Fruit fly (Drosophila melanogaster) whole organism, embryonic: Measurements from ENCODE around the gene Pop5.
A peak's percentile ranks its signal among the peaks of the same experiment; 100 is the strongest.

Experiments
- Asciz ChIP-seq: fragments of 200-800 bp; sonication (Bioruptor generic); optimal IDR thresholded peaks from 2 replicates; lab custom pipeline; 2017; ENCODE audit warnings: missing biosample characterization, mild to moderate bottlenecking, missing genetic modification characterization, missing genetic modification reagents
- Atf6 ChIP-seq: fragments of 200-800 bp; sonication (Bioruptor generic); IDR thresholded peaks from 2 replicates; pipeline ENCODE4 v1.3.6; 2022; ENCODE audit warnings: missing biosample characterization, missing genetic modification characterization
- Bdp1 ChIP-seq: fragments of 200-800 bp; sonication (Bioruptor generic); optimal IDR thresholded peaks from 3 replicates; lab custom pipeline; 2016; ENCODE audit warnings: missing biosample characterization, missing genetic modification characterization
- Blimp-1 ChIP-seq: fragments of 200-800 bp; sonication (Bioruptor generic); optimal IDR thresholded peaks from 3 replicates; lab custom pipeline; 2018; ENCODE audit warnings: missing biosample characterization, missing genetic modification characterization, mild to moderate bottlenecking, moderate library complexity, missing genetic modification reagents
- CG10431 ChIP-seq: fragments of 200-800 bp; sonication (Bioruptor generic); optimal IDR thresholded peaks from 3 replicates; lab custom pipeline; 2018; ENCODE audit warnings: missing biosample characterization, mild to moderate bottlenecking, missing genetic modification characterization
- CG10565 ChIP-seq: fragments of 200-800 bp; sonication (Bioruptor generic); optimal IDR thresholded peaks from 3 replicates; lab custom pipeline; 2016; ENCODE audit warnings: missing biosample characterization, mild to moderate bottlenecking, missing genetic modification characterization
- CG12071 ChIP-seq: fragments of 200-800 bp; sonication (Bioruptor generic); optimal IDR thresholded peaks from 3 replicates; lab custom pipeline; 2018; ENCODE audit warnings: missing biosample characterization, mild to moderate bottlenecking, missing genetic modification characterization
- CG12236 ChIP-seq: fragments of 200-800 bp; sonication (Bioruptor generic); optimal IDR thresholded peaks from 2 replicates; lab custom pipeline; 2016; ENCODE audit warnings: missing biosample characterization, missing genetic modification characterization
- CG12299 ChIP-seq: fragments of 200-800 bp; sonication (Bioruptor generic); optimal IDR thresholded peaks from 2 replicates; lab custom pipeline; 2018; ENCODE audit warnings: missing biosample characterization, mild to moderate bottlenecking, missing genetic modification characterization
- CG13287 ChIP-seq: fragments of 200-800 bp; sonication (Bioruptor generic); IDR thresholded peaks from 2 replicates; pipeline ENCODE4 v1.3.6; 2022; ENCODE audit warnings: missing biosample characterization, missing genetic modification characterization; ENCODE audit not compliant: partially characterized antibody
- CG13894 ChIP-seq: fragments of 200-800 bp; sonication (Bioruptor generic); optimal IDR thresholded peaks from 3 replicates; lab custom pipeline; 2018; ENCODE audit warnings: missing biosample characterization, mild to moderate bottlenecking, missing genetic modification characterization, moderate library complexity
- CG14667 ChIP-seq: fragments of 200-800 bp; sonication (Bioruptor generic); IDR thresholded peaks from 2 replicates; pipeline ENCODE4 v1.3.6; 2022; ENCODE audit warnings: missing biosample characterization, missing genetic modification characterization
- CG14710 ChIP-seq: fragments of 200-800 bp; sonication (Bioruptor generic); optimal IDR thresholded peaks from 3 replicates; lab custom pipeline; 2019; ENCODE audit warnings: missing biosample characterization, mild to moderate bottlenecking, missing genetic modification characterization, moderate library complexity
- CG15601 ChIP-seq: fragments of 200-800 bp; sonication (Bioruptor generic); optimal IDR thresholded peaks from 3 replicates; lab custom pipeline; 2019; ENCODE audit warnings: missing biosample characterization, mild to moderate bottlenecking, missing genetic modification characterization, moderate library complexity
- CG16813 ChIP-seq: fragments of 200-800 bp; sonication (Bioruptor generic); IDR thresholded peaks from 3 replicates; pipeline ENCODE4 v1.3.6; 2022; ENCODE audit warnings: missing biosample characterization, missing genetic modification characterization; ENCODE audit not compliant: partially characterized antibody
- CG17361 ChIP-seq: fragments of 200-800 bp; sonication (Bioruptor generic); IDR thresholded peaks from 3 replicates; pipeline ENCODE4 v1.3.6; 2022; ENCODE audit warnings: missing biosample characterization, missing genetic modification characterization
- CG17612 ChIP-seq: fragments of 200-800 bp; sonication (Bioruptor generic); IDR thresholded peaks from 2 replicates; pipeline ENCODE4 v1.3.6; 2022; ENCODE audit warnings: missing biosample characterization, missing genetic modification characterization
- CG18262 ChIP-seq: fragments of 200-800 bp; optimal IDR thresholded peaks from 3 replicates; lab custom pipeline; 2019; ENCODE audit warnings: missing biosample characterization, mild to moderate bottlenecking, missing genetic modification characterization, moderate library complexity
- CG2199 ChIP-seq: fragments of 200-800 bp; sonication (Bioruptor generic); IDR thresholded peaks from 3 replicates; pipeline ENCODE4 v1.3.6; 2022; ENCODE audit warnings: missing biosample characterization, missing genetic modification characterization
- CG2202 ChIP-seq: fragments of 200-800 bp; sonication (Bioruptor generic); optimal IDR thresholded peaks from 2 replicates; lab custom pipeline; 2018; ENCODE audit warnings: missing biosample characterization, mild to moderate bottlenecking, missing genetic modification characterization
- CG33557 ChIP-seq: fragments of 200-800 bp; sonication (Bioruptor generic); optimal IDR thresholded peaks from 2 replicates; lab custom pipeline; 2019; ENCODE audit warnings: missing biosample characterization, mild to moderate bottlenecking, missing genetic modification characterization, moderate library complexity
- CG6254 ChIP-seq: fragments of 200-800 bp; sonication (Bioruptor generic); optimal IDR thresholded peaks from 3 replicates; lab custom pipeline; 2017; ENCODE audit warnings: mild to moderate bottlenecking, missing biosample characterization, missing genetic modification reagents, missing genetic modification characterization
- CG8924 ChIP-seq: fragments of 200-800 bp; optimal IDR thresholded peaks from 3 replicates; lab custom pipeline; 2019; ENCODE audit warnings: missing biosample characterization, mild to moderate bottlenecking, missing genetic modification characterization, moderate library complexity
- CG9727 ChIP-seq: fragments of 200-800 bp; sonication (Bioruptor generic); optimal IDR thresholded peaks from 3 replicates; lab custom pipeline; 2017; ENCODE audit warnings: missing biosample characterization, mild to moderate bottlenecking, missing genetic modification characterization
- CoRest ChIP-seq: fragments of 200-800 bp; sonication (Bioruptor generic); optimal IDR thresholded peaks from 3 replicates; lab custom pipeline; 2018; ENCODE audit warnings: missing biosample characterization, mild to moderate bottlenecking, missing genetic modification characterization, moderate library complexity
- CrebB ChIP-seq: fragments of 200-800 bp; sonication (Bioruptor generic); optimal IDR thresholded peaks from 3 replicates; lab custom pipeline; 2018; ENCODE audit warnings: missing biosample characterization, mild to moderate bottlenecking, missing genetic modification characterization
- Dad ChIP-seq: fragments of 200-800 bp; sonication (Bioruptor generic); optimal IDR thresholded peaks from 3 replicates; lab custom pipeline; 2016; ENCODE audit warnings: missing biosample characterization, missing genetic modification characterization
- Deaf1 ChIP-seq: fragments of 200-800 bp; optimal IDR thresholded peaks from 3 replicates; lab custom pipeline; 2019; ENCODE audit warnings: missing biosample characterization, mild to moderate bottlenecking, missing genetic modification characterization, moderate library complexity
- Eip74EF ChIP-seq, 2 experiments: fragments of 200-800 bp in 1 of 2; fragments of >200 bp in 1 of 2; sonication (Bioruptor generic) in 1 of 2; optimal IDR thresholded peaks; 2 replicates each; lab custom pipeline; 2017 to 2019; ENCODE audit warnings: missing biosample characterization in 2 of 2, missing genetic modification characterization in 2 of 2, mild to moderate bottlenecking in 1 of 2, moderate library complexity in 1 of 2
- HLH4C ChIP-seq: fragments of 200-800 bp; sonication (Bioruptor generic); IDR thresholded peaks from 3 replicates; pipeline ENCODE4 v1.3.6; 2022; ENCODE audit warnings: missing biosample characterization, missing genetic modification characterization; ENCODE audit not compliant: partially characterized antibody
- HLHmδ ChIP-seq: fragments of 200-800 bp; sonication (Bioruptor generic); optimal IDR thresholded peaks from 2 replicates; lab custom pipeline; 2018; ENCODE audit warnings: missing biosample characterization, mild to moderate bottlenecking, missing genetic modification characterization, moderate library complexity
- Hmx ChIP-seq: fragments of 200-800 bp; sonication (Bioruptor generic); optimal IDR thresholded peaks from 2 replicates; lab custom pipeline; 2016; ENCODE audit warnings: missing biosample characterization, missing genetic modification characterization
- Mrtf ChIP-seq: fragments of 200-800 bp; sonication (Bioruptor generic); IDR thresholded peaks from 3 replicates; pipeline ENCODE4 v1.3.6; 2022; ENCODE audit warnings: missing biosample characterization, missing genetic modification characterization
- Spps ChIP-seq: fragments of 200-800 bp; sonication (Bioruptor generic); optimal IDR thresholded peaks from 2 replicates; lab custom pipeline; 2018; ENCODE audit warnings: missing biosample characterization, mild to moderate bottlenecking, missing genetic modification characterization
- abd-A ChIP-seq: fragments of 200-800 bp; sonication (Bioruptor generic); optimal IDR thresholded peaks from 3 replicates; lab custom pipeline; 2019; ENCODE audit warnings: missing biosample characterization, mild to moderate bottlenecking, missing genetic modification characterization, moderate library complexity
- aop ChIP-seq: fragments of 200-800 bp; sonication (Bioruptor generic); IDR thresholded peaks from 2 replicates; pipeline ENCODE4 v1.3.6; 2022; ENCODE audit warnings: missing biosample characterization, missing genetic modification characterization
- emc ChIP-seq: fragments of 200-800 bp; sonication (Bioruptor generic); optimal IDR thresholded peaks from 2 replicates; lab custom pipeline; 2016; ENCODE audit warnings: missing biosample characterization, missing genetic modification characterization
- fd64A ChIP-seq: fragments of 200-800 bp; sonication (Bioruptor generic); optimal IDR thresholded peaks from 3 replicates; lab custom pipeline; 2018; ENCODE audit warnings: missing biosample characterization, mild to moderate bottlenecking, missing genetic modification characterization
- gcm ChIP-seq: fragments of 200-800 bp; sonication (Bioruptor generic); optimal IDR thresholded peaks from 2 replicates; lab custom pipeline; 2019; ENCODE audit warnings: missing biosample characterization, mild to moderate bottlenecking, missing genetic modification characterization, moderate library complexity
- hb ChIP-seq: fragments of 200-800 bp; sonication (Bioruptor generic); IDR thresholded peaks from 3 replicates; pipeline ENCODE4 v1.3.6; 2022; ENCODE audit warnings: missing biosample characterization, missing genetic modification characterization; ENCODE audit not compliant: partially characterized antibody
- luna ChIP-seq: fragments of 200-800 bp; sonication (Bioruptor generic); optimal IDR thresholded peaks from 2 replicates; lab custom pipeline; 2016; ENCODE audit warnings: missing biosample characterization, missing genetic modification characterization
- nmo ChIP-seq: fragments of 200-800 bp; sonication (Bioruptor generic); optimal IDR thresholded peaks from 2 replicates; lab custom pipeline; 2018; ENCODE audit warnings: missing biosample characterization, mild to moderate bottlenecking, missing genetic modification characterization, moderate library complexity
- sc ChIP-seq, 3 experiments: fragments of >200 bp in 2 of 3; fragments of 200-800 bp in 1 of 3; sonication (Bioruptor generic) in 1 of 3; optimal IDR thresholded peaks; 2 replicates in 2 of 3; 3 replicates in 1 of 3; lab custom pipeline; 2017; ENCODE audit warnings: mild to moderate bottlenecking in 1 of 3, missing biosample characterization in 1 of 3, missing genetic modification characterization in 1 of 3, missing genetic modification reagents in 1 of 3
- scrt ChIP-seq: fragments of 200-800 bp; sonication (Bioruptor generic); optimal IDR thresholded peaks from 2 replicates; lab custom pipeline; 2018; ENCODE audit warnings: missing biosample characterization, mild to moderate bottlenecking, missing genetic modification characterization, moderate library complexity
- sim ChIP-seq: fragments of 200-800 bp; sonication (Bioruptor generic); IDR thresholded peaks from 2 replicates; pipeline ENCODE4 v1.3.6; 2022; ENCODE audit warnings: missing biosample characterization, missing genetic modification characterization
- sima ChIP-seq: fragments of 200-800 bp; sonication (Bioruptor generic); optimal IDR thresholded peaks from 2 replicates; lab custom pipeline; 2016; ENCODE audit warnings: missing biosample characterization, missing genetic modification characterization
- trem ChIP-seq: fragments of 200-800 bp; optimal IDR thresholded peaks from 3 replicates; lab custom pipeline; 2019; ENCODE audit warnings: missing biosample characterization, mild to moderate bottlenecking, missing genetic modification characterization, moderate library complexity
- yki ChIP-seq: fragments of >200 bp; optimal IDR thresholded peaks from 3 replicates; lab custom pipeline; 2018

Gene Pop5

dm6 chr3L:17035492-17035891, 9.3 kb downstream of the Pop5 start, which contains the start of gene beg (continued):
- no peak for TF ChIP-seq sima
- TF ChIP-seq, all 482 proteins: peak for 42

dm6 chr3L:17033309-17033708, 11.5 kb downstream of the Pop5 start:
- TF ChIP-seq CG12299 (tag; lab: Kevin White, UChicago) (no peak), nmo (peak; percentile 3), yki (no peak), CG14710 (tag; lab: Kevin White, UChicago) (peak; percentile 51), CG14667 (GFP tag; lab: Robert Waterston, UW) (no peak), Atf6 (no peak), CG17361 (GFP tag; lab: Robert Waterston, UW) (peak; percentile 41; the same call in 1 of the 3 replicates), CG10431 (GFP tag; lab: Kevin White, UChicago) (peak; percentile 69), Hmx (no peak), Bdp1 (GFP tag; lab: Kevin White, UChicago) (no peak), CG12071 (GFP tag; lab: Kevin White, UChicago) (no peak), CG16813 (GFP tag; lab: Robert Waterston, UW) (no peak), fd64A (peak; percentile 39), luna (GFP tag; lab: Kevin White, UChicago) (no peak), HLHmδ (peak; percentile 93), CG8924 (tag; lab: Kevin White, UChicago) (no peak), hb (no peak), CG10565 (GFP tag; lab: Kevin White, UChicago) (no peak), trem (peak; percentile 25), Mrtf (no peak), Asciz (GFP tag; lab: Kevin White, UChicago) (peak; percentile 34), gcm (GFP tag; lab: Kevin White, UChicago) (peak; percentile 32), Eip74EF (GFP tag; optimal IDR thresholded peaks at IDR 0.05; lab: Kevin White, UChicago) (peak in 1 of 2 experiments; percentile 9), CG15601 (tag; lab: Kevin White, UChicago) (peak; percentile 54), Blimp-1 (GFP tag; lab: Kevin White, UChicago) (peak; percentile 100), CG33557 (peak; percentile 86), emc (GFP tag; lab: Kevin White, UChicago) (no peak), CoRest (tag; lab: Kevin White, UChicago) (no peak), CG18262 (tag; lab: Kevin White, UChicago) (peak; percentile 42), Deaf1 (tag; lab: Kevin White, UChicago) (peak; percentile 90), aop (GFP tag; lab: Robert Waterston, UW) (no peak), CG2199 (0 out of 3 replicates have a peak, but pooled peaks have one; percentile 32), CG13894 (tag; lab: Kevin White, UChicago) (no peak), Dad (GFP tag; lab: Kevin White, UChicago) (no peak), CG12236 (GFP tag; lab: Kevin White, UChicago) (no peak), Spps (tag; lab: Kevin White, UChicago) (peak; percentile 74), CG9727 (GFP tag; lab: Kevin White, UChicago) (no peak), CG2202 (tag; lab: Kevin White, UChicago) (peak; percentile 41), CG13287 (GFP tag; lab: Robert Waterston, UW) (no peak), sim (GFP tag; lab: Robert Waterston, UW) (peak; percentile 41; the same call in 1 of the 2 replicates), CG17612 (GFP tag; lab: Robert Waterston, UW) (no peak), CG6254 (peak; percentile 67), HLH4C (no peak), CrebB (tag; lab: Kevin White, UChicago) (no peak), abd-A (tag; lab: Kevin White, UChicago) (no peak), scrt (GFP tag; lab: Kevin White, UChicago) (no peak), sc (optimal IDR thresholded peaks at IDR 0.05; lab: Kevin White, UChicago) (no peak), sc (GFP tag; optimal IDR thresholded peaks at IDR 0.05; lab: Kevin White, UChicago) (peak; percentile 33)
